Worm (Caenorhabditis elegans): ENCODE data around the gene srx-77.

The srx-77 gene

ce11 chrV:4694466-4695092, 26.0 kb upstream of the srx-77 start:
- TF ChIP-seq nhr-129 (tag; optimal IDR thresholded peaks at IDR 0.05): peak; percentile 29
- TF ChIP-seq blmp-1 (tag; optimal IDR thresholded peaks at IDR 0.05; ENCODE audit: insufficient read depth): no peak
- TF ChIP-seq nhr-23 (tag; optimal IDR thresholded peaks at IDR 0.05): peak; percentile 23
- no peak for TF ChIP-seq lin-39 (tag; optimal IDR thresholded peaks at IDR 0.05)
- TF ChIP-seq unc-39 (tag; optimal IDR thresholded peaks at IDR 0.05): no peak
- no peak for TF ChIP-seq elt-3 (tag; optimal IDR thresholded peaks at IDR 0.05)
- no peak for TF ChIP-seq ama-1 (optimal IDR thresholded peaks at IDR 0.05)
- TF ChIP-seq nhr-25 (tag; optimal IDR thresholded peaks at IDR 0.05): no peak
- no peak for TF ChIP-seq nhr-10 (tag; optimal IDR thresholded peaks at IDR 0.05)
- no peak for TF ChIP-seq nhr-12 (tag; optimal IDR thresholded peaks at IDR 0.05)
- peak; percentile 49 for TF ChIP-seq Y55F3AM.14 (GFP tag; optimal IDR thresholded peaks at IDR 0.05)
- peak; percentile 6 for TF ChIP-seq ztf-4 (tag; optimal IDR thresholded peaks at IDR 0.05)
- no peak for TF ChIP-seq R02D3.7 (tag; optimal IDR thresholded peaks at IDR 0.05)
- TF ChIP-seq skn-1 (tag; optimal IDR thresholded peaks at IDR 0.05): no peak
- no peak for TF ChIP-seq nhr-21 (tag; optimal IDR thresholded peaks at IDR 0.05)
- TF ChIP-seq crh-2 (tag; optimal IDR thresholded peaks at IDR 0.05): no peak
- TF ChIP-seq mdl-1 (tag; optimal IDR thresholded peaks at IDR 0.05): no peak
- TF ChIP-seq ceh-16 (tag; optimal IDR thresholded peaks at IDR 0.05): no peak
- TF ChIP-seq unc-62 (GFP tag; optimal IDR thresholded peaks at IDR 0.05): no peak
- TF ChIP-seq nhr-11 (tag; optimal IDR thresholded peaks at IDR 0.05): no peak
- peak; percentile 26 for TF ChIP-seq unc-55 (GFP tag; optimal IDR thresholded peaks at IDR 0.05)
- no peak for TF ChIP-seq sma-3 (GFP tag; optimal IDR thresholded peaks at IDR 0.05)
- peak; percentile 8 for TF ChIP-seq C34F6.9 (tag; optimal IDR thresholded peaks at IDR 0.05)
- no peak for TF ChIP-seq nhr-237 (tag; optimal IDR thresholded peaks at IDR 0.05)
- peak; percentile 33 for TF ChIP-seq F13H6.1 (tag; optimal IDR thresholded peaks at IDR 0.05)
- TF ChIP-seq fos-1 (tag; optimal IDR thresholded peaks at IDR 0.05): no peak
- peak; percentile 10 for TF ChIP-seq elt-1 (tag; optimal IDR thresholded peaks at IDR 0.05)
- no peak for TF ChIP-seq egl-27 (tag; optimal IDR thresholded peaks at IDR 0.05)
- no peak for TF ChIP-seq lin-11 (tag; optimal IDR thresholded peaks at IDR 0.05)
- TF ChIP-seq dmd-4 (tag; optimal IDR thresholded peaks at IDR 0.05): no peak
- TF ChIP-seq mab-5 (tag; optimal IDR thresholded peaks at IDR 0.05): peak; percentile 20
- TF ChIP-seq ceh-82 (tag; optimal IDR thresholded peaks at IDR 0.05): no peak
- TF ChIP-seq gmeb-1 (tag; optimal IDR thresholded peaks at IDR 0.05): no peak
- no peak for TF ChIP-seq alr-1 (tag; optimal IDR thresholded peaks at IDR 0.05)
- no peak for TF ChIP-seq snpc-4 (tag; optimal IDR thresholded peaks at IDR 0.05)
- TF ChIP-seq lin-13 (GFP tag; optimal IDR thresholded peaks at IDR 0.05): no peak
- TF ChIP-seq ZK546.5 (tag; optimal IDR thresholded peaks at IDR 0.05): no peak
- TF ChIP-seq ztf-11 (tag; optimal IDR thresholded peaks at IDR 0.05): no peak
- no peak for TF ChIP-seq nhr-77 (tag; optimal IDR thresholded peaks at IDR 0.05)
- no peak for TF ChIP-seq mbf-1 (tag; optimal IDR thresholded peaks at IDR 0.05)
- peak in 1 of 2 experiments; percentile 20 for TF ChIP-seq lsy-2 (tag; optimal IDR thresholded peaks at IDR 0.05)
- TF ChIP-seq zag-1 (tag; optimal IDR thresholded peaks at IDR 0.05): no peak
- TF ChIP-seq sma-9 (GFP tag; optimal IDR thresholded peaks at IDR 0.05): no peak
- TF ChIP-seq sma-9 (tag; optimal IDR thresholded peaks at IDR 0.05): no peak
- no peak for TF ChIP-seq aly-2 (tag; optimal IDR thresholded peaks at IDR 0.05)
- TF ChIP-seq ztf-1 (GFP tag; conservative IDR thresholded peaks at IDR 0.05): no peak
- no peak for TF ChIP-seq peb-1 (tag; optimal IDR thresholded peaks at IDR 0.05)
- TF ChIP-seq sem-4 (tag; optimal IDR thresholded peaks at IDR 0.05): no peak
- no peak for TF ChIP-seq nhr-6 (tag; optimal IDR thresholded peaks at IDR 0.05)

All from whole organism, L2 larva.